Fruit fly (Drosophila melanogaster) S2 (cell line): ENCODE measurements around the gene CG1440.

ENCODE experiments used
- CG8478 ChIP-seq: fragments of >200 bp; optimal IDR thresholded peaks from 2 replicates; lab custom pipeline; 2018
- CTCF ChIP-seq, 2 experiments: fragments of >200 bp; optimal IDR thresholded peaks; 2 replicates each; lab custom pipeline; 2018

- TF ChIP-seq CTCF (optimal IDR thresholded peaks at IDR 0.05; lab: Kevin White, UChicago) (no peak), CG8478 (lab: Kevin White, UChicago) (no peak)
Measured at dm6 chrX:8455019-8455555, 18.2 kb downstream of the CG1440 start, which contains the start of gene org-1.
